Worm (Caenorhabditis elegans) whole organism, L4 larva: ENCODE results near the gene C49H3.16.

ENCODE experiments used
- ZK546.5 ChIP-seq, 2 experiments: sonication (generic microtip); optimal IDR thresholded peaks; 2 replicates each; lab custom pipeline; 2017; ENCODE audit warnings: missing biosample characterization in 2 of 2, missing genetic modification characterization in 2 of 2
- ama-1 ChIP-seq: fragments of 150-350 bp; optimal IDR thresholded peaks from 2 replicates; lab custom pipeline; 2014; ENCODE audit warnings: inconsistent platforms, mixed read lengths
- ceh-28 ChIP-seq: fragments of 150-350 bp; optimal IDR thresholded peaks from 2 replicates; lab custom pipeline; 2014; ENCODE audit warnings: missing biosample characterization, missing genetic modification reagents, missing genetic modification characterization
- nhr-10 ChIP-seq: fragments of 150-350 bp; optimal IDR thresholded peaks from 2 replicates; lab custom pipeline; 2014; ENCODE audit warnings: missing biosample characterization, missing genetic modification characterization
- zag-1 ChIP-seq: fragments of 150-350 bp; optimal IDR thresholded peaks from 2 replicates; lab custom pipeline; 2014; ENCODE audit warnings: missing biosample characterization, missing genetic modification characterization

ce11 chrIV:7958092-7958491 is 37.9 kb downstream of the C49H3.16 start:
- TF ChIP-seq ceh-28 (tag; lab: Kevin White, UChicago): no peak
- no peak for TF ChIP-seq ZK546.5 (tag; optimal IDR thresholded peaks at IDR 0.05; lab: Kevin White, UChicago)
- no peak for TF ChIP-seq ama-1
- no peak for TF ChIP-seq zag-1
- TF ChIP-seq nhr-10: no peak
